Fruit fly (Drosophila melanogaster) whole organism, pupa: ENCODE results near the gene PQBP1.
A peak's percentile ranks its signal among the peaks of the same experiment; 100 is the strongest.

Experiments
- CG10348 ChIP-seq: fragments of 200-800 bp; sonication (Bioruptor generic); IDR thresholded peaks from 2 replicates; pipeline ENCODE4 v1.3.6; 2022; ENCODE audit warnings: missing biosample characterization, missing genetic modification characterization
- CG12605 ChIP-seq: fragments of 200-800 bp; sonication (Bioruptor generic); IDR thresholded peaks from 2 replicates; pipeline ENCODE4 v1.3.6; 2022; ENCODE audit warnings: missing biosample characterization, missing genetic modification characterization
- CG13204 ChIP-seq: fragments of 200-800 bp; sonication (Bioruptor generic); optimal IDR thresholded peaks from 2 replicates; lab custom pipeline; 2018; ENCODE audit warnings: missing biosample characterization, mild to moderate bottlenecking, missing genetic modification characterization, moderate library complexity
- CG14655 ChIP-seq: fragments of 200-800 bp; sonication (Bioruptor generic); optimal IDR thresholded peaks from 3 replicates; lab custom pipeline; 2017; ENCODE audit warnings: mild to moderate bottlenecking, missing biosample characterization, missing genetic modification reagents, missing genetic modification characterization
- CG15710 ChIP-seq: fragments of 200-800 bp; sonication (Bioruptor generic); optimal IDR thresholded peaks from 2 replicates; lab custom pipeline; 2018; ENCODE audit warnings: missing biosample characterization, mild to moderate bottlenecking, missing genetic modification characterization, moderate library complexity
- CG17806 ChIP-seq: fragments of 200-800 bp; sonication (Bioruptor generic); optimal IDR thresholded peaks from 2 replicates; lab custom pipeline; 2018; ENCODE audit warnings: missing biosample characterization, mild to moderate bottlenecking, missing genetic modification characterization, moderate library complexity
- CG32121 ChIP-seq: fragments of 200-800 bp; sonication (Bioruptor generic); IDR thresholded peaks from 2 replicates; pipeline ENCODE4 v1.3.6; 2022; ENCODE audit warnings: missing biosample characterization, missing genetic modification characterization
- CG34367 ChIP-seq: fragments of 200-800 bp; sonication (Bioruptor generic); optimal IDR thresholded peaks from 2 replicates; lab custom pipeline; 2018; ENCODE audit warnings: missing biosample characterization, mild to moderate bottlenecking, missing genetic modification characterization
- CG4496 ChIP-seq: fragments of 200-800 bp; sonication (Bioruptor generic); IDR thresholded peaks from 3 replicates; pipeline ENCODE4 v1.3.6; 2022; ENCODE audit warnings: missing biosample characterization, missing genetic modification characterization
- CG8159 ChIP-seq: fragments of 200-800 bp; sonication (Bioruptor generic); optimal IDR thresholded peaks from 3 replicates; lab custom pipeline; 2018; ENCODE audit warnings: missing biosample characterization, mild to moderate bottlenecking, missing genetic modification characterization, moderate library complexity
- CG8301 ChIP-seq: fragments of 200-800 bp; sonication (Bioruptor generic); optimal IDR thresholded peaks from 2 replicates; lab custom pipeline; 2018; ENCODE audit warnings: missing biosample characterization, mild to moderate bottlenecking, missing genetic modification characterization
- CG9948 ChIP-seq: fragments of 200-800 bp; sonication (Bioruptor generic); optimal IDR thresholded peaks from 2 replicates; lab custom pipeline; 2018; ENCODE audit warnings: missing biosample characterization, mild to moderate bottlenecking, missing genetic modification characterization, moderate library complexity
- D1 ChIP-seq: fragments of 200-800 bp; sonication (Bioruptor generic); optimal IDR thresholded peaks from 2 replicates; lab custom pipeline; 2018; ENCODE audit warnings: missing biosample characterization, mild to moderate bottlenecking, missing genetic modification characterization, moderate library complexity
- EcR ChIP-seq: fragments of 200-800 bp; sonication (Bioruptor generic); optimal IDR thresholded peaks from 3 replicates; lab custom pipeline; 2019; ENCODE audit warnings: missing biosample characterization, missing genetic modification characterization, mild to moderate bottlenecking, moderate library complexity, missing genetic modification reagents
- Ets98B ChIP-seq: fragments of 200-800 bp; sonication (Bioruptor generic); IDR thresholded peaks from 2 replicates; pipeline ENCODE4 v1.3.6; 2022; ENCODE audit warnings: missing biosample characterization, missing genetic modification characterization
- Pif1A ChIP-seq: fragments of 200-800 bp; sonication (Bioruptor generic); optimal IDR thresholded peaks from 3 replicates; lab custom pipeline; 2016; ENCODE audit warnings: missing biosample characterization, missing genetic modification characterization
- Pif1B ChIP-seq: fragments of 200-800 bp; sonication (Bioruptor generic); optimal IDR thresholded peaks from 3 replicates; lab custom pipeline; 2016; ENCODE audit warnings: missing biosample characterization, missing genetic modification characterization
- Snoo ChIP-seq: fragments of 200-800 bp; sonication (Bioruptor generic); optimal IDR thresholded peaks from 3 replicates; lab custom pipeline; 2017; ENCODE audit warnings: missing biosample characterization, mild to moderate bottlenecking, missing genetic modification characterization, inconsistent platforms
- fd96Ca ChIP-seq: fragments of 200-800 bp; sonication (Bioruptor generic); IDR thresholded peaks from 3 replicates; pipeline ENCODE4 v1.3.6; 2022; ENCODE audit warnings: missing biosample characterization, missing genetic modification characterization
- gl ChIP-seq: fragments of 200-800 bp; sonication (Bioruptor generic); optimal IDR thresholded peaks from 2 replicates; lab custom pipeline; 2018; ENCODE audit warnings: missing biosample characterization, mild to moderate bottlenecking, missing genetic modification characterization
- rn ChIP-seq: fragments of 200-800 bp; sonication (Bioruptor generic); IDR thresholded peaks from 2 replicates; pipeline ENCODE4 v1.3.6; 2022; ENCODE audit warnings: missing biosample characterization, missing genetic modification characterization

Gene PQBP1

dm6 chr3R:25064907-25065841 is at the start of gene PQBP1, which contains the start of gene veli:
Gene PQBP1, plus strand, starts transcription at chr3R:25065791.
Gene veli, minus strand, starts transcription at chr3R:25065591.
- TF ChIP-seq Pif1A (GFP tag; lab: Kevin White, UChicago) (no peak), CG8159 (tag; lab: Kevin White, UChicago) (no peak), CG4496 (no peak), CG9948 (no peak), fd96Ca (GFP tag; lab: Robert Waterston, UW) (no peak), rn (GFP tag; lab: Robert Waterston, UW) (no peak), CG8301 (no peak), Snoo (tag; lab: Kevin White, UChicago) (no peak), CG13204 (GFP tag; lab: Kevin White, UChicago) (no peak)

- no peak for TF ChIP-seq CG32121 (GFP tag; lab: Robert Waterston, UW)
- no peak for TF ChIP-seq CG15710 (tag; lab: Kevin White, UChicago)
- TF ChIP-seq gl (tag; lab: Kevin White, UChicago) = no peak
These were observed 42.5 kb upstream of the PQBP1 start, which contains the start of gene beta4GalT7 for dm6 chr3R:25023056-25023455. Gene beta4GalT7, plus strand, starts transcription at chr3R:25023256.

dm6 chr3R:25024895-25025557 is 40.6 kb upstream of the PQBP1 start, which contains the start of the genes EMC6 and Hr96:
Gene EMC6, minus strand, starts transcription at chr3R:25025017.
Gene Hr96, plus strand, starts transcription at chr3R:25025235.
- TF ChIP-seq CG34367 (tag; lab: Kevin White, UChicago) = peak; percentile 84
- no peak for TF ChIP-seq CG13204 (GFP tag; lab: Kevin White, UChicago)
- TF ChIP-seq CG9948 = peak; percentile 84
- TF ChIP-seq EcR (GFP tag; lab: Kevin White, UChicago) = peak; percentile 18
- TF ChIP-seq Snoo (tag; lab: Kevin White, UChicago) = peak; percentile 91
- TF ChIP-seq CG12605 (GFP tag; lab: Robert Waterston, UW) = peak; percentile 69; the same call in 1 of the 2 replicates
- peak; percentile 94 for TF ChIP-seq Ets98B (GFP tag; lab: Robert Waterston, UW)
- peak; percentile 88 for TF ChIP-seq CG8159 (tag; lab: Kevin White, UChicago)
- TF ChIP-seq CG14655 (GFP tag; lab: Kevin White, UChicago) = no peak
- TF ChIP-seq CG17806 (tag; lab: Kevin White, UChicago) = peak; percentile 86
- no peak for TF ChIP-seq D1 (tag; lab: Kevin White, UChicago)
- TF ChIP-seq fd96Ca (GFP tag; lab: Robert Waterston, UW) = peak; percentile 93
- 0 out of 2 replicates have a peak, but pooled peaks have one; percentile 28 for TF ChIP-seq CG10348 (GFP tag; lab: Robert Waterston, UW)
- no peak for TF ChIP-seq Pif1A (GFP tag; lab: Kevin White, UChicago)
- peak; percentile 89 for TF ChIP-seq Pif1B (GFP tag; lab: Kevin White, UChicago)
- TF ChIP-seq CG8301 = peak; percentile 86
- peak; percentile 87 for TF ChIP-seq CG15710 (tag; lab: Kevin White, UChicago)
- TF ChIP-seq CG4496 = peak; percentile 96
- TF ChIP-seq gl (tag; lab: Kevin White, UChicago) = peak; percentile 76
- TF ChIP-seq CG32121 (GFP tag; lab: Robert Waterston, UW) = peak; percentile 91
- peak; percentile 85 for TF ChIP-seq rn (GFP tag; lab: Robert Waterston, UW)
- TF ChIP-seq, all 21 proteins: peak for 17

dm6 chr3R:25027281-25028219 is 38.0 kb upstream of the PQBP1 start:
- TF ChIP-seq CG17806 (tag; lab: Kevin White, UChicago) = peak; percentile 18
- TF ChIP-seq CG8301 = no peak
- no peak for TF ChIP-seq Pif1A (GFP tag; lab: Kevin White, UChicago)
- TF ChIP-seq CG14655 (GFP tag; lab: Kevin White, UChicago) = no peak
- no peak for TF ChIP-seq gl (tag; lab: Kevin White, UChicago)
- TF ChIP-seq Snoo (tag; lab: Kevin White, UChicago) = peak; percentile 55
- TF ChIP-seq CG13204 (GFP tag; lab: Kevin White, UChicago) = no peak
- TF ChIP-seq Pif1B (GFP tag; lab: Kevin White, UChicago) = no peak
- peak; percentile 25 for TF ChIP-seq CG9948
- 0 out of 3 replicates have a peak, but pooled peaks have one; percentile 35 for TF ChIP-seq fd96Ca (GFP tag; lab: Robert Waterston, UW)
- TF ChIP-seq EcR (GFP tag; lab: Kevin White, UChicago) = no peak
- no peak for TF ChIP-seq CG12605 (GFP tag; lab: Robert Waterston, UW)
- 0 out of 2 replicates have a peak, but pooled peaks have one; percentile 28 for TF ChIP-seq CG32121 (GFP tag; lab: Robert Waterston, UW)
- peak; percentile 36 for TF ChIP-seq CG15710 (tag; lab: Kevin White, UChicago)
